Worm (Caenorhabditis elegans): ENCODE measurements around the gene cTel54X.2.

cTel54X.2 gene

ce11 chrIII:42725-43124 is 39.6 kb downstream of the cTel54X.2 start:
- no peak for TF ChIP-seq ztf-23 (GFP tag; IDR thresholded peaks at IDR 0.05)
- no peak for TF ChIP-seq ztf-29 (GFP tag; IDR thresholded peaks at IDR 0.05)
- TF ChIP-seq klf-2 (GFP tag; conservative IDR thresholded peaks at IDR 0.05): no peak
- TF ChIP-seq med-1 (GFP tag; optimal IDR thresholded peaks at IDR 0.05; ENCODE audit: insufficient read depth): no peak
- no peak for TF ChIP-seq cog-1 (tag; optimal IDR thresholded peaks at IDR 0.05)
- TF ChIP-seq T22C8.4 (GFP tag; IDR thresholded peaks at IDR 0.05): no peak
- TF ChIP-seq flt-1 (GFP tag; IDR thresholded peaks at IDR 0.05): no peak
- no peak for TF ChIP-seq ref-1 (GFP tag; conservative IDR thresholded peaks at IDR 0.05)
- TF ChIP-seq tab-1 (GFP tag; IDR thresholded peaks at IDR 0.05): no peak

ce11 chrIII:48329-48728 is 45.3 kb downstream of the cTel54X.2 start:
- 0 out of 2 replicates have a peak, but pooled peaks have one; percentile 9 for TF ChIP-seq flt-1 (GFP tag; IDR thresholded peaks at IDR 0.05)
- no peak for TF ChIP-seq T22C8.4 (GFP tag; IDR thresholded peaks at IDR 0.05)

ce11 chrIII:49064-49463 is 46.0 kb downstream of the cTel54X.2 start:
- TF ChIP-seq tab-1 (GFP tag; IDR thresholded peaks at IDR 0.05): no peak
- TF ChIP-seq flt-1 (GFP tag; IDR thresholded peaks at IDR 0.05): no peak
- TF ChIP-seq cog-1 (tag; optimal IDR thresholded peaks at IDR 0.05): no peak
- no peak for TF ChIP-seq ref-1 (GFP tag; conservative IDR thresholded peaks at IDR 0.05)
- TF ChIP-seq klf-2 (GFP tag; conservative IDR thresholded peaks at IDR 0.05): 0 out of 2 replicates have a peak, but pooled peaks have one; percentile 39
- TF ChIP-seq T22C8.4 (GFP tag; IDR thresholded peaks at IDR 0.05): no peak

ce11 chrIII:50418-50817 is 47.3 kb downstream of the cTel54X.2 start:
- TF ChIP-seq ztf-23 (GFP tag; IDR thresholded peaks at IDR 0.05) (no peak), cog-1 (tag; optimal IDR thresholded peaks at IDR 0.05) (no peak), med-1 (GFP tag; optimal IDR thresholded peaks at IDR 0.05; ENCODE audit: insufficient read depth) (no peak), T22C8.4 (GFP tag; IDR thresholded peaks at IDR 0.05) (no peak), flt-1 (GFP tag; IDR thresholded peaks at IDR 0.05) (no peak), klf-2 (GFP tag; conservative IDR thresholded peaks at IDR 0.05) (no peak)

ce11 chrIII:51622-52021 is 48.5 kb downstream of the cTel54X.2 start:
- TF ChIP-seq cog-1 (tag; optimal IDR thresholded peaks at IDR 0.05): no peak
- TF ChIP-seq med-1 (GFP tag; optimal IDR thresholded peaks at IDR 0.05; ENCODE audit: insufficient read depth): no peak
- no peak for TF ChIP-seq ztf-23 (GFP tag; IDR thresholded peaks at IDR 0.05)
- no peak for TF ChIP-seq T22C8.4 (GFP tag; IDR thresholded peaks at IDR 0.05)
- no peak for TF ChIP-seq klf-2 (GFP tag; conservative IDR thresholded peaks at IDR 0.05)
- no peak for TF ChIP-seq ztf-29 (GFP tag; IDR thresholded peaks at IDR 0.05)
- TF ChIP-seq tab-1 (GFP tag; IDR thresholded peaks at IDR 0.05): no peak
- no peak for TF ChIP-seq flt-1 (GFP tag; IDR thresholded peaks at IDR 0.05)
- no peak for TF ChIP-seq ref-1 (GFP tag; conservative IDR thresholded peaks at IDR 0.05)
